Comparison of ENCODE assay signal across 1 fruit fly cellular context in genomic region chr2L:10231092-10231494, dm6.
TF ChIP-seq lines count a peak whose summit lies in the region.

No protein-coding gene starts in this region.

TF ChIP-seq in whole organism, embryonic, 481 proteins besides CTCF, POLR2A, EP300 and RAD21 (continued from another document):
- TF ChIP-seq CG8359 (GFP tag; optimal IDR thresholded peaks at IDR 0.05; lab: Kevin White, UChicago; ENCODE audit: borderline replicate concordance) (no peak), Dip2 (GFP tag; IDR thresholded peaks at IDR 0.05; lab: Robert Waterston, UW) (no peak), NK7.1 (GFP tag; optimal IDR thresholded peaks at IDR 0.05; lab: Kevin White, UChicago) (no peak), sisA (GFP tag; IDR thresholded peaks at IDR 0.05; lab: Robert Waterston, UW) (no peak), Bdp1 (GFP tag; optimal IDR thresholded peaks at IDR 0.05; lab: Kevin White, UChicago) (no peak), Camta (GFP tag; optimal IDR thresholded peaks at IDR 0.05; lab: Kevin White, UChicago) (peak; percentile 27), sens (GFP tag; lab: Kevin White, UChicago) (peak; percentile 82), onecut (GFP tag; IDR thresholded peaks at IDR 0.05; lab: Robert Waterston, UW) (no peak), tin (GFP tag; optimal IDR thresholded peaks at IDR 0.05; lab: Kevin White, UChicago) (no peak), CG13424 (tag; optimal IDR thresholded peaks at IDR 0.05; lab: Kevin White, UChicago) (peak; percentile 6), Dfd (GFP tag; optimal IDR thresholded peaks at IDR 0.05; lab: Kevin White, UChicago) (no peak), CG15269 (tag; optimal IDR thresholded peaks at IDR 0.05; lab: Kevin White, UChicago) (peak; percentile 9), sens-2 (GFP tag; IDR thresholded peaks at IDR 0.05; lab: Robert Waterston, UW) (no peak), Pdp1 (GFP tag; optimal IDR thresholded peaks at IDR 0.05; lab: Kevin White, UChicago) (peak in 1 of 2 experiments; percentile 28), bab2 (GFP tag; optimal IDR thresholded peaks at IDR 0.05; lab: Kevin White, UChicago) (no peak), fd102C (GFP tag; optimal IDR thresholded peaks at IDR 0.05; lab: Kevin White, UChicago) (no peak), gsb (GFP tag; IDR thresholded peaks at IDR 0.05; lab: Robert Waterston, UW) (no peak), Vsx1 (GFP tag; optimal IDR thresholded peaks at IDR 0.05; lab: Kevin White, UChicago) (no peak), CG9215 (GFP tag; IDR thresholded peaks at IDR 0.05; lab: Robert Waterston, UW) (no peak), CG12071 (GFP tag; optimal IDR thresholded peaks at IDR 0.05; lab: Kevin White, UChicago) (no peak), CG31365 (tag; optimal IDR thresholded peaks at IDR 0.05; lab: Kevin White, UChicago) (no peak), Six4 (GFP tag; optimal IDR thresholded peaks at IDR 0.05; lab: Kevin White, UChicago) (no peak), fd64A (GFP tag; optimal IDR thresholded peaks at IDR 0.05; lab: Kevin White, UChicago) (no peak), CG15601 (tag; optimal IDR thresholded peaks at IDR 0.05; lab: Kevin White, UChicago) (no peak), abd-A (tag; optimal IDR thresholded peaks at IDR 0.05; lab: Kevin White, UChicago) (no peak), CG13296 (GFP tag; optimal IDR thresholded peaks at IDR 0.05; lab: Kevin White, UChicago) (no peak), wek (GFP tag; optimal IDR thresholded peaks at IDR 0.05; lab: Kevin White, UChicago) (no peak), lbe (GFP tag; optimal IDR thresholded peaks at IDR 0.05; lab: Kevin White, UChicago) (peak; percentile 57), CG12769 (tag; optimal IDR thresholded peaks at IDR 0.05; lab: Kevin White, UChicago) (peak; percentile 25), Nf-YC (tag; optimal IDR thresholded peaks at IDR 0.05; lab: Kevin White, UChicago) (no peak), PHDP (tag; optimal IDR thresholded peaks at IDR 0.05; lab: Kevin White, UChicago) (peak; percentile 47), ara (GFP tag; IDR thresholded peaks at IDR 0.05; lab: Robert Waterston, UW) (no peak), dysf (GFP tag; IDR thresholded peaks at IDR 0.05; lab: Robert Waterston, UW) (no peak; the same call in 2 of the 3 replicates), croc (GFP tag; conservative IDR thresholded peaks at IDR 0.05; lab: Robert Waterston, UW) (no peak), CG12155 (GFP tag; optimal IDR thresholded peaks at IDR 0.05; lab: Kevin White, UChicago) (no peak), sna (GFP tag; IDR thresholded peaks at IDR 0.05; lab: Robert Waterston, UW; ENCODE audit: partially characterized antibody) (no peak), CG12299 (tag; optimal IDR thresholded peaks at IDR 0.05; lab: Kevin White, UChicago) (no peak), CG4707 (GFP tag; optimal IDR thresholded peaks at IDR 0.05; lab: Kevin White, UChicago) (no peak), MBD-R2 (GFP tag; IDR thresholded peaks at IDR 0.05; lab: Robert Waterston, UW) (no peak), Hsf (GFP tag; optimal IDR thresholded peaks at IDR 0.05; lab: Kevin White, UChicago) (no peak), Sox100B (GFP tag; optimal IDR thresholded peaks at IDR 0.05; lab: Kevin White, UChicago) (no peak), BtbVII (GFP tag; optimal IDR thresholded peaks at IDR 0.05; lab: Kevin White, UChicago) (peak; percentile 58), ato (GFP tag; IDR thresholded peaks at IDR 0.05; lab: Robert Waterston, UW; ENCODE audit: partially characterized antibody) (no peak), CG6854 (GFP tag; optimal IDR thresholded peaks at IDR 0.05; lab: Kevin White, UChicago) (no peak), Fer1 (GFP tag; optimal IDR thresholded peaks at IDR 0.05; lab: Kevin White, UChicago) (peak; percentile 31), salm (tag; optimal IDR thresholded peaks at IDR 0.05; lab: Kevin White, UChicago) (no peak), zen2 (GFP tag; IDR thresholded peaks at IDR 0.05; lab: Robert Waterston, UW; ENCODE audit: partially characterized antibody) (no peak), Rx (GFP tag; IDR thresholded peaks at IDR 0.05; lab: Robert Waterston, UW) (no peak), Xrp1 (GFP tag; IDR thresholded peaks at IDR 0.05; lab: Robert Waterston, UW) (no peak), CG7271 (tag; optimal IDR thresholded peaks at IDR 0.05; lab: Kevin White, UChicago) (no peak), CHES-1-like (GFP tag; optimal IDR thresholded peaks at IDR 0.05; lab: Kevin White, UChicago) (peak; percentile 19), Dip3 (GFP tag; optimal IDR thresholded peaks at IDR 0.05; lab: Kevin White, UChicago) (no peak), Hey (tag; optimal IDR thresholded peaks at IDR 0.05; lab: Kevin White, UChicago) (no peak), CG2889 (GFP tag; IDR thresholded peaks at IDR 0.05; lab: Robert Waterston, UW) (no peak), CG9727 (GFP tag; optimal IDR thresholded peaks at IDR 0.05; lab: Kevin White, UChicago) (peak; percentile 19), CG10543 (GFP tag; optimal IDR thresholded peaks at IDR 0.05; lab: Kevin White, UChicago) (no peak), zen (tag; optimal IDR thresholded peaks at IDR 0.05; lab: Kevin White, UChicago) (no peak), emc (GFP tag; optimal IDR thresholded peaks at IDR 0.05; lab: Kevin White, UChicago) (no peak), sim (GFP tag; IDR thresholded peaks at IDR 0.05; lab: Robert Waterston, UW) (no peak), fu2 (GFP tag; optimal IDR thresholded peaks at IDR 0.05; lab: Kevin White, UChicago) (no peak), toy (GFP tag; IDR thresholded peaks at IDR 0.05; lab: Robert Waterston, UW) (no peak), Hand (GFP tag; optimal IDR thresholded peaks at IDR 0.05; lab: Kevin White, UChicago) (no peak), vvl (GFP tag; IDR thresholded peaks at IDR 0.05; lab: Robert Waterston, UW) (no peak), gt (GFP tag; IDR thresholded peaks at IDR 0.05; lab: Robert Waterston, UW) (no peak), CG30020 (tag; optimal IDR thresholded peaks at IDR 0.05; lab: Kevin White, UChicago) (no peak), NFAT (GFP tag; IDR thresholded peaks at IDR 0.05; lab: Robert Waterston, UW) (no peak), CG33557 (GFP tag; optimal IDR thresholded peaks at IDR 0.05; lab: Kevin White, UChicago) (no peak), cwo (GFP tag; optimal IDR thresholded peaks at IDR 0.05; lab: Kevin White, UChicago) (no peak), HLH54F (GFP tag; optimal IDR thresholded peaks at IDR 0.05; lab: Kevin White, UChicago) (no peak), Sin3A (optimal IDR thresholded peaks at IDR 0.05; lab: Kevin White, UChicago) (no peak), CG11723 (GFP tag; optimal IDR thresholded peaks at IDR 0.05; lab: Kevin White, UChicago) (no peak), CG3281 (GFP tag; optimal IDR thresholded peaks at IDR 0.05; lab: Kevin White, UChicago) (peak; percentile 36), tup (GFP tag; optimal IDR thresholded peaks at IDR 0.05; lab: Kevin White, UChicago) (no peak), CG10979 (tag; optimal IDR thresholded peaks at IDR 0.05; lab: Kevin White, UChicago) (no peak), CG18262 (tag; optimal IDR thresholded peaks at IDR 0.05; lab: Kevin White, UChicago) (peak; percentile 11), Gug (GFP tag; IDR thresholded peaks at IDR 0.05; lab: Robert Waterston, UW) (no peak), chm (GFP tag; IDR thresholded peaks at IDR 0.05; lab: Robert Waterston, UW) (no peak), CG8944 (GFP tag; optimal IDR thresholded peaks at IDR 0.05; lab: Kevin White, UChicago) (no peak), CG3847 (GFP tag; IDR thresholded peaks at IDR 0.05; lab: Robert Waterston, UW) (no peak), cad (GFP tag; optimal IDR thresholded peaks at IDR 0.05; lab: Kevin White, UChicago) (no peak), pita (GFP tag; optimal IDR thresholded peaks at IDR 0.05; lab: Kevin White, UChicago) (no peak), Dad (GFP tag; optimal IDR thresholded peaks at IDR 0.05; lab: Kevin White, UChicago) (no peak), CG10366 (GFP tag; IDR thresholded peaks at IDR 0.05; lab: Robert Waterston, UW) (no peak), CG1602 (GFP tag; optimal IDR thresholded peaks at IDR 0.05; lab: Kevin White, UChicago) (no peak), tap (tag; optimal IDR thresholded peaks at IDR 0.05; lab: Kevin White, UChicago) (no peak), ro (GFP tag; IDR thresholded peaks at IDR 0.05; lab: Robert Waterston, UW) (no peak), CG15514 (GFP tag; optimal IDR thresholded peaks at IDR 0.05; lab: Kevin White, UChicago) (no peak), CG11695 (GFP tag; IDR thresholded peaks at IDR 0.05; lab: Robert Waterston, UW) (0 out of 3 replicates have a peak, but pooled peaks have one; percentile 39), CG10209 (GFP tag; optimal IDR thresholded peaks at IDR 0.05; lab: Kevin White, UChicago) (no peak), HLH3B (GFP tag; IDR thresholded peaks at IDR 0.05; lab: Robert Waterston, UW) (0 out of 2 replicates have a peak, but pooled peaks have one; percentile 20), CkIIα-i1 (GFP tag; IDR thresholded peaks at IDR 0.05; lab: Robert Waterston, UW) (no peak), Rfx (GFP tag; IDR thresholded peaks at IDR 0.05; lab: Robert Waterston, UW) (peak; percentile 62; the same call in 1 of the 2 replicates), Dek (tag; optimal IDR thresholded peaks at IDR 0.05; lab: Kevin White, UChicago) (no peak), CG11085 (GFP tag; IDR thresholded peaks at IDR 0.05; lab: Robert Waterston, UW) (no peak), sob (GFP tag; IDR thresholded peaks at IDR 0.05; lab: Robert Waterston, UW) (0 out of 2 replicates have a peak, but pooled peaks have one; percentile 9), CG17568 (GFP tag; optimal IDR thresholded peaks at IDR 0.05; lab: Kevin White, UChicago) (no peak), bsh (GFP tag; optimal IDR thresholded peaks at IDR 0.05; lab: Kevin White, UChicago) (peak in 1 of 2 experiments; percentile 23), CG1529 (GFP tag; optimal IDR thresholded peaks at IDR 0.05; lab: Kevin White, UChicago) (no peak), CG8478 (optimal IDR thresholded peaks at IDR 0.05; lab: Kevin White, UChicago) (no peak), CG13123 (GFP tag; optimal IDR thresholded peaks at IDR 0.05; lab: Kevin White, UChicago) (no peak), CG6272 (GFP tag; IDR thresholded peaks at IDR 0.05; lab: Robert Waterston, UW) (no peak), CG8281 (tag; optimal IDR thresholded peaks at IDR 0.05; lab: Kevin White, UChicago) (no peak), ems (GFP tag; optimal IDR thresholded peaks at IDR 0.05; lab: Kevin White, UChicago) (no peak), Oaz (GFP tag; IDR thresholded peaks at IDR 0.05; lab: Robert Waterston, UW) (no peak), CG3065 (GFP tag; optimal IDR thresholded peaks at IDR 0.05; lab: Kevin White, UChicago) (no peak), twi (tag; optimal IDR thresholded peaks at IDR 0.05; lab: Kevin White, UChicago) (no peak), klu (GFP tag; IDR thresholded peaks at IDR 0.05; lab: Robert Waterston, UW) (no peak), CG8089 (GFP tag; optimal IDR thresholded peaks at IDR 0.05; lab: Kevin White, UChicago) (peak; percentile 95), so (GFP tag; IDR thresholded peaks at IDR 0.05; lab: Robert Waterston, UW) (0 out of 3 replicates have a peak, but pooled peaks have one; percentile 25), CG4282 (GFP tag; optimal IDR thresholded peaks at IDR 0.05; lab: Kevin White, UChicago) (no peak), ranshi (GFP tag; IDR thresholded peaks at IDR 0.05; lab: Robert Waterston, UW) (no peak), CG32772 (GFP tag; IDR thresholded peaks at IDR 0.05; lab: Robert Waterston, UW) (no peak), CG31224 (GFP tag; IDR thresholded peaks at IDR 0.05; lab: Robert Waterston, UW) (no peak), CG17802 (tag; optimal IDR thresholded peaks at IDR 0.05; lab: Kevin White, UChicago) (no peak), row (GFP tag; IDR thresholded peaks at IDR 0.05; lab: Robert Waterston, UW) (no peak), nerfin-2 (GFP tag; IDR thresholded peaks at IDR 0.05; lab: Robert Waterston, UW; ENCODE audit: partially characterized antibody) (no peak), crol (GFP tag; IDR thresholded peaks at IDR 0.05; lab: Robert Waterston, UW) (no peak), CG6689 (GFP tag; IDR thresholded peaks at IDR 0.05; lab: Robert Waterston, UW) (no peak), disco-r (GFP tag; optimal IDR thresholded peaks at IDR 0.05; lab: Kevin White, UChicago) (no peak), gfzf (GFP tag; optimal IDR thresholded peaks at IDR 0.05; lab: Kevin White, UChicago) (no peak), TFAM (GFP tag; optimal IDR thresholded peaks at IDR 0.05; lab: Kevin White, UChicago) (no peak), caup (GFP tag; optimal IDR thresholded peaks at IDR 0.05; lab: Kevin White, UChicago; ENCODE audit: severe bottlenecking) (no peak), CG4730 (GFP tag; IDR thresholded peaks at IDR 0.05; lab: Robert Waterston, UW) (no peak), CG12219 (GFP tag; optimal IDR thresholded peaks at IDR 0.05; lab: Kevin White, UChicago) (no peak), CG17829 (tag; optimal IDR thresholded peaks at IDR 0.05; lab: Kevin White, UChicago) (no peak), CG14014 (GFP tag; IDR thresholded peaks at IDR 0.05; lab: Robert Waterston, UW) (no peak; the same call in 1 of the 2 replicates), CG17612 (GFP tag; IDR thresholded peaks at IDR 0.05; lab: Robert Waterston, UW) (no peak), CG12104 (GFP tag; optimal IDR thresholded peaks at IDR 0.05; lab: Kevin White, UChicago) (peak; percentile 8), CG16863 (GFP tag; optimal IDR thresholded peaks at IDR 0.05; lab: Kevin White, UChicago) (no peak)
